Worm (Caenorhabditis elegans): ENCODE results near the gene nhr-45.
A peak's percentile ranks its signal among the peaks of the same experiment; 100 is the strongest.

Gene nhr-45

ce11 chrX:4699411-4700050, 39.4 kb upstream of the nhr-45 start, which contains the start of gene hyl-2:
hyl-2 (minus strand) TSS chrX:4699461.
- 0 out of 2 replicates have a peak, but pooled peaks have one; percentile 39 for TF ChIP-seq lim-7 (GFP tag; IDR thresholded peaks at IDR 0.05)
- TF ChIP-seq nhr-11 (tag; optimal IDR thresholded peaks at IDR 0.05): peak; percentile 10
- TF ChIP-seq ceh-20 (GFP tag; IDR thresholded peaks at IDR 0.05): 0 out of 2 replicates have a peak, but pooled peaks have one; percentile 33
- peak; percentile 30; the same call in 1 of the 2 replicates for TF ChIP-seq hmg-1.1 (GFP tag; IDR thresholded peaks at IDR 0.05)
- no peak for TF ChIP-seq nhr-237 (tag; optimal IDR thresholded peaks at IDR 0.05)
- peak; percentile 7 for TF ChIP-seq dpl-1 (GFP tag; optimal IDR thresholded peaks at IDR 0.05)
- peak; percentile 3 for TF ChIP-seq nhr-25 (tag; optimal IDR thresholded peaks at IDR 0.05; ENCODE audit: borderline replicate concordance, insufficient read depth)
- peak; percentile 32 for TF ChIP-seq mep-1 (tag; optimal IDR thresholded peaks at IDR 0.05)
- TF ChIP-seq set-16 (GFP tag; IDR thresholded peaks at IDR 0.05): peak; percentile 51; the same call in 1 of the 2 replicates
- TF ChIP-seq lin-13 (GFP tag; optimal IDR thresholded peaks at IDR 0.05): peak; percentile 7
- TF ChIP-seq rbr-2 (tag; optimal IDR thresholded peaks at IDR 0.05): peak; percentile 32
- TF ChIP-seq mxl-3 (GFP tag; optimal IDR thresholded peaks at IDR 0.05): peak; percentile 93
- TF ChIP-seq dmd-8 (GFP tag; IDR thresholded peaks at IDR 0.05): no peak
- TF ChIP-seq tag-97 (GFP tag; IDR thresholded peaks at IDR 0.05): 0 out of 2 replicates have a peak, but pooled peaks have one; percentile 35
- TF ChIP-seq nhr-28 (tag; optimal IDR thresholded peaks at IDR 0.05): peak; percentile 5
- TF ChIP-seq mdt-29 (GFP tag; IDR thresholded peaks at IDR 0.05): 0 out of 2 replicates have a peak, but pooled peaks have one; percentile 38
- TF ChIP-seq ctbp-1 (GFP tag; IDR thresholded peaks at IDR 0.05): peak; percentile 55; the same call in 1 of the 2 replicates
- TF ChIP-seq zfp-3 (GFP tag; conservative IDR thresholded peaks at IDR 0.05): no peak
- no peak for TF ChIP-seq Y105C5A.15 (GFP tag; IDR thresholded peaks at IDR 0.05)
- peak in 1 of 2 experiments; percentile 54 for TF ChIP-seq lsy-2 (tag; optimal IDR thresholded peaks at IDR 0.05)
- peak in 1 of 2 experiments; percentile 82 for TF ChIP-seq unc-62 (GFP tag; optimal IDR thresholded peaks at IDR 0.05 in 1 of 2)
- TF ChIP-seq unc-62 (tag; optimal IDR thresholded peaks at IDR 0.05): no peak
- peak; percentile 50 for TF ChIP-seq mes-2 (tag; optimal IDR thresholded peaks at IDR 0.05; ENCODE audit: poor library complexity, severe bottlenecking)
- TF ChIP-seq pqm-1 (tag; optimal IDR thresholded peaks at IDR 0.05): no peak
- peak in 1 of 2 experiments; percentile 35 for TF ChIP-seq mdl-1 (tag; optimal IDR thresholded peaks at IDR 0.05)
- no peak for TF ChIP-seq nhr-10 (tag; optimal IDR thresholded peaks at IDR 0.05)
- no peak for TF ChIP-seq nhr-111 (GFP tag; optimal IDR thresholded peaks at IDR 0.05)
- TF ChIP-seq lin-38 (GFP tag; IDR thresholded peaks at IDR 0.05): peak; percentile 76

- TF ChIP-seq madf-9 (GFP tag; conservative IDR thresholded peaks at IDR 0.05): no peak
- TF ChIP-seq rbr-2 (tag; optimal IDR thresholded peaks at IDR 0.05): no peak
- TF ChIP-seq tag-97 (GFP tag; IDR thresholded peaks at IDR 0.05): no peak
- TF ChIP-seq ZK337.2 (GFP tag; IDR thresholded peaks at IDR 0.05): no peak
- no peak for TF ChIP-seq nhr-41 (GFP tag; IDR thresholded peaks at IDR 0.05)
- TF ChIP-seq saeg-2 (GFP tag; IDR thresholded peaks at IDR 0.05): no peak
- TF ChIP-seq F10B5.3 (tag; optimal IDR thresholded peaks at IDR 0.05): no peak
- peak in 1 of 2 experiments; percentile 15 for TF ChIP-seq mdl-1 (tag; optimal IDR thresholded peaks at IDR 0.05)
- no peak for TF ChIP-seq ztf-7 (tag; optimal IDR thresholded peaks at IDR 0.05)
- peak; percentile 79 for TF ChIP-seq dve-1 (tag; optimal IDR thresholded peaks at IDR 0.05; ENCODE audit: insufficient read depth)
- no peak for TF ChIP-seq lir-3 (tag; optimal IDR thresholded peaks at IDR 0.05)
- peak; percentile 3 for TF ChIP-seq hlh-30 (tag; optimal IDR thresholded peaks at IDR 0.05; ENCODE audit: insufficient read depth)
- peak; percentile 71 for TF ChIP-seq nhr-28 (tag; optimal IDR thresholded peaks at IDR 0.05)
- TF ChIP-seq spr-1 (tag; optimal IDR thresholded peaks at IDR 0.05): no peak
- no peak for TF ChIP-seq unc-130 (GFP tag; optimal IDR thresholded peaks at IDR 0.05)
- no peak for TF ChIP-seq hif-1 (tag; optimal IDR thresholded peaks at IDR 0.05)
- no peak for TF ChIP-seq mxl-3 (GFP tag; optimal IDR thresholded peaks at IDR 0.05)
- no peak for TF ChIP-seq ceh-20 (GFP tag; IDR thresholded peaks at IDR 0.05)
- peak; percentile 67 for TF ChIP-seq pqm-1 (tag; optimal IDR thresholded peaks at IDR 0.05)
- 0 out of 4 replicates have a peak, but pooled peaks of 1 of the 2 experiments have one; percentile 39 for TF ChIP-seq madf-5 (GFP tag; IDR thresholded peaks at IDR 0.05)
- TF ChIP-seq ztf-11 (tag; optimal IDR thresholded peaks at IDR 0.05): no peak
- no peak for TF ChIP-seq nhr-76 (tag; optimal IDR thresholded peaks at IDR 0.05)
- TF ChIP-seq unc-39 (tag; optimal IDR thresholded peaks at IDR 0.05): no peak
- peak; percentile 66 for TF ChIP-seq dmd-6 (GFP tag; IDR thresholded peaks at IDR 0.05)
- TF ChIP-seq Y5F2A.4 (GFP tag; optimal IDR thresholded peaks at IDR 0.05): no peak
- TF ChIP-seq set-16 (GFP tag; IDR thresholded peaks at IDR 0.05): no peak
- TF ChIP-seq daf-16 (GFP tag; optimal IDR thresholded peaks at IDR 0.05): no peak
- peak; percentile 89 for TF ChIP-seq daf-16 (tag; optimal IDR thresholded peaks at IDR 0.05)
These were observed 38.2 kb upstream of the nhr-45 start for ce11 chrX:4698271-4698670.

Measured in whole organism, L4 larva.